Fruit fly (Drosophila melanogaster) S2 (cell line): ENCODE measurements around the gene gro.

Source experiments
- CG8478 ChIP-seq: fragments of >200 bp; optimal IDR thresholded peaks from 2 replicates; lab custom pipeline; 2018
- CTCF ChIP-seq, 2 experiments: fragments of >200 bp; optimal IDR thresholded peaks; 2 replicates each; lab custom pipeline; 2018

Gene gro

dm6 chr3R:26007964-26008868 is 33.3 kb upstream of the gro start:
- TF ChIP-seq CTCF (optimal IDR thresholded peaks at IDR 0.05; lab: Kevin White, UChicago) (no peak), CG8478 (lab: Kevin White, UChicago) (no peak)

dm6 chr3R:26008892-26009539 is 32.5 kb upstream of the gro start:
- TF ChIP-seq CG8478 (lab: Kevin White, UChicago) (no peak), CTCF (optimal IDR thresholded peaks at IDR 0.05; lab: Kevin White, UChicago) (no peak)

- TF ChIP-seq CG8478 (lab: Kevin White, UChicago) (no peak), CTCF (optimal IDR thresholded peaks at IDR 0.05; lab: Kevin White, UChicago) (no peak)
Measured at dm6 chr3R:26009766-26010414, 31.6 kb upstream of the gro start.

dm6 chr3R:26010628-26011027 is 30.9 kb upstream of the gro start:
- TF ChIP-seq CG8478 (lab: Kevin White, UChicago) (no peak), CTCF (optimal IDR thresholded peaks at IDR 0.05; lab: Kevin White, UChicago) (no peak)

dm6 chr3R:26011542-26011941 is 30.0 kb upstream of the gro start:
- TF ChIP-seq CTCF (optimal IDR thresholded peaks at IDR 0.05; lab: Kevin White, UChicago) (no peak), CG8478 (lab: Kevin White, UChicago) (no peak)

dm6 chr3R:26012288-26012687 is 29.2 kb upstream of the gro start:
- TF ChIP-seq CG8478 (lab: Kevin White, UChicago) (no peak), CTCF (optimal IDR thresholded peaks at IDR 0.05; lab: Kevin White, UChicago) (no peak)

dm6 chr3R:26012801-26013663 is 28.5 kb upstream of the gro start:
- TF ChIP-seq CTCF (optimal IDR thresholded peaks at IDR 0.05; lab: Kevin White, UChicago) (no peak), CG8478 (lab: Kevin White, UChicago) (no peak)

dm6 chr3R:26013664-26013948 is 27.9 kb upstream of the gro start:
- no peak for TF ChIP-seq CTCF (optimal IDR thresholded peaks at IDR 0.05; lab: Kevin White, UChicago)
- TF ChIP-seq CG8478 (lab: Kevin White, UChicago), result no peak

dm6 chr3R:26014262-26014833 is 27.2 kb upstream of the gro start, which contains the start of gene Kaz-m1:
Kaz-m1 (plus strand) TSS chr3R:26014721.
- TF ChIP-seq CTCF (optimal IDR thresholded peaks at IDR 0.05; lab: Kevin White, UChicago), result no peak
- TF ChIP-seq CG8478 (lab: Kevin White, UChicago), result no peak

dm6 chr3R:26017294-26017770 is 24.2 kb upstream of the gro start:
- TF ChIP-seq CG8478 (lab: Kevin White, UChicago) (no peak), CTCF (optimal IDR thresholded peaks at IDR 0.05; lab: Kevin White, UChicago) (no peak)

dm6 chr3R:26017771-26018731 is 23.5 kb upstream of the gro start:
- no peak for TF ChIP-seq CTCF (optimal IDR thresholded peaks at IDR 0.05; lab: Kevin White, UChicago)
- no peak for TF ChIP-seq CG8478 (lab: Kevin White, UChicago)

dm6 chr3R:26019232-26019631 is 22.3 kb upstream of the gro start:
- TF ChIP-seq CG8478 (lab: Kevin White, UChicago) (no peak), CTCF (optimal IDR thresholded peaks at IDR 0.05; lab: Kevin White, UChicago) (no peak)
